Fruit fly (Drosophila melanogaster) whole organism, prepupa: ENCODE data around the gene CG3223.

Source experiments
- Blimp-1 ChIP-seq: fragments of 200-800 bp; sonication (Bioruptor generic); optimal IDR thresholded peaks from 3 replicates; lab custom pipeline; 2017; ENCODE audit warnings: missing biosample characterization, missing genetic modification characterization, mild to moderate bottlenecking, moderate library complexity, missing genetic modification reagents
- CG10631 ChIP-seq: fragments of 200-800 bp; sonication (Bioruptor generic); optimal IDR thresholded peaks from 2 replicates; lab custom pipeline; 2016; ENCODE audit warnings: missing biosample characterization, missing genetic modification characterization
- CG11294 ChIP-seq: fragments of 200-800 bp; sonication (Bioruptor generic); IDR thresholded peaks from 2 replicates; pipeline ENCODE4 v1.3.6; 2022; ENCODE audit warnings: missing biosample characterization, missing genetic modification characterization
- CG11762 ChIP-seq: fragments of 200-800 bp; sonication (Bioruptor generic); optimal IDR thresholded peaks from 3 replicates; lab custom pipeline; 2016; ENCODE audit warnings: missing biosample characterization, missing genetic modification characterization; ENCODE audit not compliant: insufficient read depth
- CG11902 ChIP-seq: fragments of 200-800 bp; sonication (Bioruptor generic); optimal IDR thresholded peaks from 3 replicates; lab custom pipeline; 2016; ENCODE audit warnings: missing biosample characterization, missing genetic modification characterization
- CG15336 ChIP-seq: fragments of 200-800 bp; sonication (Bioruptor generic); IDR thresholded peaks from 2 replicates; pipeline ENCODE4 v1.3.6; 2022; ENCODE audit warnings: missing biosample characterization, missing genetic modification characterization
- CG1621 ChIP-seq: fragments of 200-800 bp; sonication (Bioruptor generic); optimal IDR thresholded peaks from 3 replicates; lab custom pipeline; 2018; ENCODE audit warnings: missing biosample characterization, mild to moderate bottlenecking, missing genetic modification characterization
- CG16779 ChIP-seq: fragments of 200-800 bp; sonication (Bioruptor generic); optimal IDR thresholded peaks from 3 replicates; lab custom pipeline; 2017; ENCODE audit warnings: missing biosample characterization, mild to moderate bottlenecking, missing genetic modification characterization
- CG31627 ChIP-seq: fragments of 200-800 bp; sonication (Bioruptor generic); optimal IDR thresholded peaks from 3 replicates; lab custom pipeline; 2016; ENCODE audit warnings: missing biosample characterization, missing genetic modification characterization
- CG32006 ChIP-seq: fragments of 200-800 bp; sonication (Bioruptor generic); optimal IDR thresholded peaks from 3 replicates; lab custom pipeline; 2017; ENCODE audit warnings: missing biosample characterization, mild to moderate bottlenecking, missing genetic modification characterization
- CG34406 ChIP-seq: fragments of 200-800 bp; sonication (Bioruptor generic); optimal IDR thresholded peaks from 3 replicates; lab custom pipeline; 2016; ENCODE audit warnings: missing biosample characterization, missing genetic modification characterization
- CG3919 ChIP-seq: fragments of 200-800 bp; sonication (Bioruptor generic); optimal IDR thresholded peaks from 3 replicates; lab custom pipeline; 2016; ENCODE audit warnings: missing biosample characterization, missing genetic modification characterization
- CG4318 ChIP-seq: fragments of 200-800 bp; sonication (Bioruptor generic); optimal IDR thresholded peaks from 3 replicates; lab custom pipeline; 2017; ENCODE audit warnings: missing biosample characterization, mild to moderate bottlenecking, missing genetic modification characterization
- CG6163 ChIP-seq: fragments of 200-800 bp; sonication (Bioruptor generic); IDR thresholded peaks from 3 replicates; pipeline ENCODE4 v1.3.6; 2022; ENCODE audit warnings: missing biosample characterization, missing genetic modification characterization
- CG6792 ChIP-seq: fragments of 200-800 bp; sonication (Bioruptor generic); optimal IDR thresholded peaks from 3 replicates; lab custom pipeline; 2016; ENCODE audit warnings: missing biosample characterization, missing genetic modification characterization
- CG6808 ChIP-seq: fragments of 200-800 bp; sonication (Bioruptor generic); optimal IDR thresholded peaks from 3 replicates; lab custom pipeline; 2017; ENCODE audit warnings: missing biosample characterization, missing genetic modification characterization, mild to moderate bottlenecking, moderate library complexity, missing genetic modification reagents
- CG6854 ChIP-seq: fragments of 200-800 bp; sonication (Bioruptor generic); optimal IDR thresholded peaks from 2 replicates; lab custom pipeline; 2017; ENCODE audit warnings: missing biosample characterization, mild to moderate bottlenecking, missing genetic modification characterization
- CG7368 ChIP-seq: fragments of 200-800 bp; sonication (Bioruptor generic); optimal IDR thresholded peaks from 3 replicates; lab custom pipeline; 2016; ENCODE audit warnings: missing biosample characterization, missing genetic modification characterization
- CG8119 ChIP-seq: fragments of 200-800 bp; sonication (Bioruptor generic); IDR thresholded peaks from 3 replicates; pipeline ENCODE4 v1.3.6; 2022; ENCODE audit warnings: missing biosample characterization, missing genetic modification characterization
- CG8319 ChIP-seq: fragments of 200-800 bp; sonication (Bioruptor generic); optimal IDR thresholded peaks from 3 replicates; lab custom pipeline; 2016; ENCODE audit warnings: missing biosample characterization, missing genetic modification characterization
- CG8632 ChIP-seq: fragments of 200-800 bp; sonication (Bioruptor generic); optimal IDR thresholded peaks from 3 replicates; lab custom pipeline; 2016; ENCODE audit warnings: missing biosample characterization, missing genetic modification characterization
- CG9139 ChIP-seq: fragments of 200-800 bp; sonication (Bioruptor generic); optimal IDR thresholded peaks from 3 replicates; lab custom pipeline; 2017; ENCODE audit warnings: missing biosample characterization, mild to moderate bottlenecking, missing genetic modification characterization
- Eip78C ChIP-seq: fragments of 200-800 bp; sonication (Bioruptor generic); peaks from one replicate; lab custom pipeline; 2016; ENCODE audit warnings: missing biosample characterization, missing genetic modification characterization
- Eip93F ChIP-seq: fragments of 200-800 bp; sonication (Bioruptor generic); optimal IDR thresholded peaks from 2 replicates; lab custom pipeline; 2016; ENCODE audit warnings: missing biosample characterization, mild to moderate bottlenecking, missing genetic modification characterization
- Ets21C ChIP-seq: fragments of 200-800 bp; sonication (Bioruptor generic); optimal IDR thresholded peaks from 3 replicates; lab custom pipeline; 2016; ENCODE audit warnings: missing biosample characterization, missing genetic modification characterization
- Ets96B ChIP-seq: fragments of 200-800 bp; optimal IDR thresholded peaks from 2 replicates; lab custom pipeline; 2019; ENCODE audit warnings: missing biosample characterization, mild to moderate bottlenecking, missing genetic modification characterization, moderate library complexity
- Gug ChIP-seq: fragments of 200-800 bp; sonication (Bioruptor generic); IDR thresholded peaks from 2 replicates; pipeline ENCODE4 v1.3.6; 2022; ENCODE audit warnings: missing biosample characterization, missing genetic modification characterization
- Hr38 ChIP-seq: sonication (Bioruptor generic); optimal IDR thresholded peaks from 2 replicates; lab custom pipeline; 2016; ENCODE audit warnings: missing biosample characterization, missing genetic modification characterization
- Hr39 ChIP-seq: fragments of 200-800 bp; sonication (Bioruptor generic); optimal IDR thresholded peaks from 2 replicates; lab custom pipeline; 2016; ENCODE audit warnings: missing biosample characterization, missing genetic modification characterization
- Hr4 ChIP-seq: fragments of 200-800 bp; sonication (Bioruptor generic); optimal IDR thresholded peaks from 3 replicates; lab custom pipeline; 2016; ENCODE audit warnings: missing biosample characterization, missing genetic modification characterization
- Lpt ChIP-seq: fragments of 200-800 bp; sonication (Bioruptor generic); optimal IDR thresholded peaks from 3 replicates; lab custom pipeline; 2016; ENCODE audit warnings: missing biosample characterization, missing genetic modification characterization
- Met ChIP-seq: fragments of 200-800 bp; sonication (Bioruptor generic); optimal IDR thresholded peaks from 3 replicates; lab custom pipeline; 2016; ENCODE audit warnings: missing biosample characterization, missing genetic modification characterization
- OdsH ChIP-seq: fragments of 200-800 bp; sonication (Bioruptor generic); optimal IDR thresholded peaks from 3 replicates; lab custom pipeline; 2016; ENCODE audit warnings: missing biosample characterization, missing genetic modification characterization
- Smox ChIP-seq: fragments of 200-800 bp; sonication (Bioruptor generic); optimal IDR thresholded peaks from 3 replicates; lab custom pipeline; 2016; ENCODE audit warnings: missing biosample characterization, missing genetic modification characterization
- Sox14 ChIP-seq: fragments of 200-800 bp; sonication (Bioruptor generic); optimal IDR thresholded peaks from 3 replicates; lab custom pipeline; 2016; ENCODE audit warnings: missing biosample characterization, missing genetic modification characterization
- Sox15 ChIP-seq: fragments of 200-800 bp; sonication (Bioruptor generic); optimal IDR thresholded peaks from 3 replicates; lab custom pipeline; 2016; ENCODE audit warnings: missing biosample characterization, missing genetic modification characterization
- achi ChIP-seq: fragments of 200-800 bp; sonication (Bioruptor generic); optimal IDR thresholded peaks from 3 replicates; lab custom pipeline; 2016; ENCODE audit warnings: missing biosample characterization, missing genetic modification characterization
- acj6 ChIP-seq: fragments of 200-800 bp; sonication (Bioruptor generic); optimal IDR thresholded peaks from 3 replicates; lab custom pipeline; 2016; ENCODE audit warnings: missing biosample characterization, missing genetic modification characterization
- dac ChIP-seq: fragments of 200-800 bp; sonication (Bioruptor generic); optimal IDR thresholded peaks from 2 replicates; lab custom pipeline; 2017; ENCODE audit warnings: missing biosample characterization, mild to moderate bottlenecking, missing genetic modification characterization
- dsx ChIP-seq: fragments of 200-800 bp; optimal IDR thresholded peaks from 3 replicates; lab custom pipeline; 2019; ENCODE audit warnings: missing biosample characterization, mild to moderate bottlenecking, missing genetic modification characterization, moderate library complexity; ENCODE audit not compliant: poor library complexity, severe bottlenecking
- eg ChIP-seq: fragments of 200-800 bp; sonication (Bioruptor generic); IDR thresholded peaks from 3 replicates; pipeline ENCODE4 v1.3.6; 2022; ENCODE audit warnings: missing biosample characterization, missing genetic modification characterization
- fd59A ChIP-seq: fragments of 200-800 bp; sonication (Bioruptor generic); optimal IDR thresholded peaks from 2 replicates; lab custom pipeline; 2017; ENCODE audit warnings: missing biosample characterization, mild to moderate bottlenecking, missing genetic modification characterization, missing genetic modification reagents
- fd85E ChIP-seq: fragments of 200-800 bp; sonication (Bioruptor generic); optimal IDR thresholded peaks from 3 replicates; lab custom pipeline; 2016; ENCODE audit warnings: missing biosample characterization, missing genetic modification characterization
- fkh ChIP-seq: fragments of 200-800 bp; sonication (Bioruptor generic); optimal IDR thresholded peaks from 3 replicates; lab custom pipeline; 2017; ENCODE audit warnings: missing biosample characterization, mild to moderate bottlenecking, missing genetic modification characterization, moderate library complexity
- lz ChIP-seq: fragments of 200-800 bp; sonication (Bioruptor generic); optimal IDR thresholded peaks from 3 replicates; lab custom pipeline; 2016; ENCODE audit warnings: missing biosample characterization, missing genetic modification characterization
- net ChIP-seq: fragments of 200-800 bp; sonication (Bioruptor generic); optimal IDR thresholded peaks from 3 replicates; lab custom pipeline; 2016; ENCODE audit warnings: missing biosample characterization, missing genetic modification characterization
- pdm3 ChIP-seq: fragments of 200-800 bp; sonication (Bioruptor generic); optimal IDR thresholded peaks from 3 replicates; lab custom pipeline; 2016; ENCODE audit warnings: missing biosample characterization, missing genetic modification characterization
- salr ChIP-seq, 2 experiments: fragments of 200-800 bp; sonication (Bioruptor generic); optimal IDR thresholded peaks; 3 replicates each; lab custom pipeline; 2016 to 2018; ENCODE audit warnings: missing biosample characterization in 2 of 2, missing genetic modification characterization in 2 of 2, mild to moderate bottlenecking in 1 of 2
- spab ChIP-seq: fragments of 200-800 bp; sonication (Bioruptor generic); optimal IDR thresholded peaks from 2 replicates; lab custom pipeline; 2017; ENCODE audit warnings: missing biosample characterization, mild to moderate bottlenecking, missing genetic modification characterization, missing genetic modification reagents
- ss ChIP-seq, 2 experiments: fragments of 200-800 bp; sonication (Bioruptor generic); optimal IDR thresholded peaks; 2 replicates in 1 of 2; 3 replicates in 1 of 2; lab custom pipeline; 2017 to 2018; ENCODE audit warnings: mild to moderate bottlenecking in 2 of 2, missing biosample characterization in 2 of 2, missing genetic modification characterization in 2 of 2, moderate library complexity in 1 of 2
- svp ChIP-seq: fragments of 200-800 bp; sonication (Bioruptor generic); peaks from one replicate; lab custom pipeline; 2016; ENCODE audit warnings: missing biosample characterization, missing genetic modification characterization
- topi ChIP-seq: fragments of 200-800 bp; sonication (Bioruptor generic); optimal IDR thresholded peaks from 3 replicates; lab custom pipeline; 2016; ENCODE audit warnings: missing biosample characterization, missing genetic modification characterization
- vri ChIP-seq: fragments of 200-800 bp; sonication (Bioruptor generic); optimal IDR thresholded peaks from 3 replicates; lab custom pipeline; 2016; ENCODE audit warnings: missing biosample characterization, mild to moderate bottlenecking, missing genetic modification characterization

The CG3223 gene

dm6 chr3R:8040843-8041242 is 31.6 kb downstream of the CG3223 start, which contains the start of gene CG43060:
TSS of gene CG43060 (plus strand) at chr3R:8041224.
- no peak for TF ChIP-seq salr (GFP tag; optimal IDR thresholded peaks at IDR 0.05; lab: Kevin White, UChicago)
- TF ChIP-seq achi: no peak
- no peak for TF ChIP-seq vri (GFP tag; lab: Kevin White, UChicago)
- TF ChIP-seq CG8632 (GFP tag; lab: Kevin White, UChicago): peak; percentile 8
- no peak for TF ChIP-seq CG34406 (GFP tag; lab: Kevin White, UChicago)
- no peak for TF ChIP-seq CG6792 (GFP tag; lab: Kevin White, UChicago)
- no peak for TF ChIP-seq Blimp-1 (GFP tag; lab: Kevin White, UChicago)
- peak; percentile 29 for TF ChIP-seq CG31627 (GFP tag; lab: Kevin White, UChicago)
- no peak for TF ChIP-seq Sox15 (GFP tag; lab: Kevin White, UChicago)
- TF ChIP-seq Hr38: no peak
- 0 out of 2 replicates have a peak, but pooled peaks have one; percentile 18 for TF ChIP-seq Gug (GFP tag; lab: Robert Waterston, UW)
- no peak for TF ChIP-seq dac (GFP tag; lab: Kevin White, UChicago)
- TF ChIP-seq Hr4 (GFP tag; lab: Kevin White, UChicago): peak; percentile 39
- no peak for TF ChIP-seq CG11294 (GFP tag; lab: Robert Waterston, UW)
- no peak for TF ChIP-seq CG15336
- TF ChIP-seq Ets21C (GFP tag; lab: Kevin White, UChicago): no peak
- peak; percentile 28 for TF ChIP-seq Hr39
- no peak for TF ChIP-seq CG3919 (GFP tag; lab: Kevin White, UChicago)
- TF ChIP-seq Ets96B: peak; percentile 30
- TF ChIP-seq eg (GFP tag; lab: Robert Waterston, UW): 0 out of 3 replicates have a peak, but pooled peaks have one; percentile 17
- TF ChIP-seq acj6 (GFP tag; lab: Kevin White, UChicago): peak; percentile 27
- TF ChIP-seq CG32006 (GFP tag; lab: Kevin White, UChicago): peak; percentile 37
- TF ChIP-seq Eip93F (GFP tag; lab: Kevin White, UChicago): no peak
- TF ChIP-seq Eip78C (GFP tag; lab: Kevin White, UChicago): peak; percentile 87
- no peak for TF ChIP-seq Lpt
- TF ChIP-seq CG8119 (GFP tag; lab: Robert Waterston, UW): 0 out of 3 replicates have a peak, but pooled peaks have one; percentile 11
- no peak for TF ChIP-seq fd59A (GFP tag; lab: Kevin White, UChicago)
- peak; percentile 10 for TF ChIP-seq OdsH (GFP tag; lab: Kevin White, UChicago)
- TF ChIP-seq CG8319 (GFP tag; lab: Kevin White, UChicago): no peak
- no peak for TF ChIP-seq CG4318 (GFP tag; lab: Kevin White, UChicago)
- peak; percentile 39 for TF ChIP-seq dsx (GFP tag; lab: Kevin White, UChicago)
- peak; percentile 19 for TF ChIP-seq lz (GFP tag; lab: Kevin White, UChicago)
- no peak for TF ChIP-seq fkh (GFP tag; lab: Kevin White, UChicago)
- no peak for TF ChIP-seq net (GFP tag; lab: Kevin White, UChicago)
- TF ChIP-seq CG6808 (GFP tag; lab: Kevin White, UChicago): no peak
- no peak for TF ChIP-seq CG11762 (GFP tag; lab: Kevin White, UChicago)
- peak; percentile 0 for TF ChIP-seq CG1621 (tag; lab: Kevin White, UChicago)
- peak; percentile 94 for TF ChIP-seq svp
- TF ChIP-seq pdm3: peak; percentile 18
- no peak for TF ChIP-seq CG9139 (GFP tag; lab: Kevin White, UChicago)
- TF ChIP-seq Met (GFP tag; lab: Kevin White, UChicago): peak; percentile 5
- TF ChIP-seq CG16779: no peak
- TF ChIP-seq Sox14 (GFP tag; lab: Kevin White, UChicago): peak; percentile 70
- TF ChIP-seq ss (GFP tag; optimal IDR thresholded peaks at IDR 0.05; lab: Kevin White, UChicago): no peak
- TF ChIP-seq CG6163: peak; percentile 25; the same call in 1 of the 3 replicates
- TF ChIP-seq CG6854 (GFP tag; lab: Kevin White, UChicago): no peak
- TF ChIP-seq Smox (GFP tag; lab: Kevin White, UChicago): peak; percentile 41
- no peak for TF ChIP-seq CG11902 (GFP tag; lab: Kevin White, UChicago)
- no peak for TF ChIP-seq fd85E (GFP tag; lab: Kevin White, UChicago)
- peak; percentile 0 for TF ChIP-seq spab (GFP tag; lab: Kevin White, UChicago)
- no peak for TF ChIP-seq topi (GFP tag; lab: Kevin White, UChicago)
- TF ChIP-seq CG7368 (GFP tag; lab: Kevin White, UChicago): no peak
- no peak for TF ChIP-seq CG10631 (GFP tag; lab: Kevin White, UChicago)
